In the genomic region with DNA sequence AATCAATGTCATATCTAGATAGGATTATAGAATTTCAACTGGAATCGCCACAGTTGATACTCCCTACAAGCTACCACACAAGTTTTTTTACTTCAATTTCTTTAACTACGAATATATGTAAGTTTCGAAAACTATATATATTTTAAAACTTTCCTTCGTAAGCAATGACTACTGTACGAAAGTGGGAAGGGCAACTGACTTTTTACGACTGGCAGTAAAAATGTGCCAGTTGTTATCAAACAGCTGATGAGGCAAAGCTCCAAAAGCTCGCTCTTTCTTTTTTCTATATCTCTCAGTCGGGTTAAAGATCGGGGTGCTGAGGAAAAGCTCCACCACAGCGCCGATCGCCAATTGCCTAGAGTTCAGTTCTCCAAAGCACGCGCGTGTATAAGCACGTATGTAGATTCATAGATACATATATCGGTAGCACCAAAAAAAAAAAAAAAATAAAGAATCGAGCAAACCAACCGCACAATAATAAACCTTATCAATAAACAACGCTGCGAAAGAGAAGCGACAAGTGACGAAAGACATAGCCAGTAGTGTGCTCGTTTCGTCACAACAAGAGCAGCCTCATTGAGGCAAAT, we compare ENCODE assay signal across 1 fruit fly cellular context.
TF ChIP-seq lines count a peak whose summit lies in the region.

No protein-coding gene starts in this region.

TF ChIP-seq in whole organism, embryonic, 481 proteins besides CTCF, POLR2A, EP300 and RAD21 (continued from another document and continues in another):
- TF ChIP-seq twi (tag; optimal IDR thresholded peaks at IDR 0.05; lab: Kevin White, UChicago) (no peak), Nf-YC (tag; optimal IDR thresholded peaks at IDR 0.05; lab: Kevin White, UChicago) (peak; percentile 54), CG3838 (GFP tag; optimal IDR thresholded peaks at IDR 0.05; lab: Kevin White, UChicago) (peak; percentile 62), sna (GFP tag; IDR thresholded peaks at IDR 0.05; lab: Robert Waterston, UW; ENCODE audit: partially characterized antibody) (no peak), Myb (GFP tag; optimal IDR thresholded peaks at IDR 0.05; lab: Kevin White, UChicago) (peak; percentile 9), cato (GFP tag; optimal IDR thresholded peaks at IDR 0.05; lab: Kevin White, UChicago; ENCODE audit: borderline replicate concordance) (no peak), CG12071 (GFP tag; optimal IDR thresholded peaks at IDR 0.05; lab: Kevin White, UChicago) (peak; percentile 70), CG11695 (GFP tag; IDR thresholded peaks at IDR 0.05; lab: Robert Waterston, UW) (peak; percentile 64; the same call in 2 of the 3 replicates), pho (GFP tag; optimal IDR thresholded peaks at IDR 0.05; lab: Kevin White, UChicago) (peak; percentile 10), D (optimal IDR thresholded peaks at IDR 0.05; lab: Kevin White, UChicago) (no peak), D (GFP tag; optimal IDR thresholded peaks at IDR 0.05; lab: Kevin White, UChicago) (peak; percentile 36), slbo (GFP tag; IDR thresholded peaks at IDR 0.05; lab: Robert Waterston, UW) (peak; percentile 70), CG3281 (GFP tag; optimal IDR thresholded peaks at IDR 0.05; lab: Kevin White, UChicago) (peak; percentile 73), Eip74EF (GFP tag; optimal IDR thresholded peaks at IDR 0.05; lab: Kevin White, UChicago) (peak in 1 of 2 experiments; percentile 82), Hr3 (GFP tag; optimal IDR thresholded peaks at IDR 0.05; lab: Kevin White, UChicago) (peak; percentile 17), Dp (GFP tag; optimal IDR thresholded peaks at IDR 0.05; lab: Kevin White, UChicago) (no peak), CG15696 (tag; optimal IDR thresholded peaks at IDR 0.05; lab: Kevin White, UChicago) (no peak), CG3163 (GFP tag; optimal IDR thresholded peaks at IDR 0.05; lab: Kevin White, UChicago) (no peak), HHEX (GFP tag; optimal IDR thresholded peaks at IDR 0.05; lab: Kevin White, UChicago) (peak; percentile 50), CG15269 (tag; optimal IDR thresholded peaks at IDR 0.05; lab: Kevin White, UChicago) (peak; percentile 79), HLH3B (GFP tag; IDR thresholded peaks at IDR 0.05; lab: Robert Waterston, UW) (peak; percentile 72), sr (GFP tag; IDR thresholded peaks at IDR 0.05; lab: Robert Waterston, UW) (0 out of 3 replicates have a peak, but pooled peaks have one; percentile 26), CG10543 (GFP tag; optimal IDR thresholded peaks at IDR 0.05; lab: Kevin White, UChicago) (peak; percentile 53), org-1 (GFP tag; optimal IDR thresholded peaks at IDR 0.05; lab: Kevin White, UChicago) (peak; percentile 27), tup (GFP tag; optimal IDR thresholded peaks at IDR 0.05; lab: Kevin White, UChicago) (no peak), CG7963 (GFP tag; IDR thresholded peaks at IDR 0.05; lab: Robert Waterston, UW; ENCODE audit: partially characterized antibody) (no peak), CG3065 (GFP tag; optimal IDR thresholded peaks at IDR 0.05; lab: Kevin White, UChicago) (no peak), CG32772 (GFP tag; IDR thresholded peaks at IDR 0.05; lab: Robert Waterston, UW) (0 out of 2 replicates have a peak, but pooled peaks have one; percentile 6), Sin3A (optimal IDR thresholded peaks at IDR 0.05; lab: Kevin White, UChicago) (no peak), ham (GFP tag; IDR thresholded peaks at IDR 0.05; lab: Robert Waterston, UW) (no peak), Hr51 (GFP tag; optimal IDR thresholded peaks at IDR 0.05; lab: Kevin White, UChicago) (peak in 1 of 2 experiments; percentile 84), CG14667 (GFP tag; IDR thresholded peaks at IDR 0.05; lab: Robert Waterston, UW) (peak; percentile 69), slp2 (GFP tag; optimal IDR thresholded peaks at IDR 0.05; lab: Kevin White, UChicago) (peak; percentile 33), CG7928 (GFP tag; optimal IDR thresholded peaks at IDR 0.05; lab: Kevin White, UChicago) (peak; percentile 15), repo (GFP tag; optimal IDR thresholded peaks at IDR 0.05; lab: Kevin White, UChicago) (no peak), CG4360 (GFP tag; IDR thresholded peaks at IDR 0.05; lab: Robert Waterston, UW) (no peak), br (optimal IDR thresholded peaks at IDR 0.05; lab: Kevin White, UChicago) (no peak), bbx (GFP tag; IDR thresholded peaks at IDR 0.05; lab: Robert Waterston, UW; ENCODE audit: partially characterized antibody) (peak; percentile 19; the same call in 1 of the 2 replicates), hb (GFP tag; IDR thresholded peaks at IDR 0.05; lab: Robert Waterston, UW; ENCODE audit: partially characterized antibody) (no peak), ac (GFP tag; optimal IDR thresholded peaks at IDR 0.05; lab: Kevin White, UChicago) (no peak), CG18476 (GFP tag; optimal IDR thresholded peaks at IDR 0.05; lab: Kevin White, UChicago) (peak; percentile 32), zen (tag; optimal IDR thresholded peaks at IDR 0.05; lab: Kevin White, UChicago) (no peak), bsh (GFP tag; optimal IDR thresholded peaks at IDR 0.05; lab: Kevin White, UChicago) (peak in 1 of 2 experiments; percentile 48), HmgD (GFP tag; optimal IDR thresholded peaks at IDR 0.05; lab: Kevin White, UChicago) (no peak), Oli (tag; optimal IDR thresholded peaks at IDR 0.05; lab: Kevin White, UChicago) (peak; percentile 76), CG13424 (tag; optimal IDR thresholded peaks at IDR 0.05; lab: Kevin White, UChicago) (peak; percentile 74), bowl (GFP tag; IDR thresholded peaks at IDR 0.05; lab: Robert Waterston, UW) (peak; percentile 58; the same call in 1 of the 2 replicates), CG1647 (GFP tag; optimal IDR thresholded peaks at IDR 0.05; lab: Kevin White, UChicago) (no peak), CG3995 (GFP tag; optimal IDR thresholded peaks at IDR 0.05; lab: Kevin White, UChicago) (no peak), klu (GFP tag; IDR thresholded peaks at IDR 0.05; lab: Robert Waterston, UW) (peak; percentile 45), CG31441 (GFP tag; IDR thresholded peaks at IDR 0.05; lab: Robert Waterston, UW) (peak; percentile 71; the same call in 1 of the 2 replicates), CG6254 (GFP tag; optimal IDR thresholded peaks at IDR 0.05; lab: Kevin White, UChicago) (peak; percentile 23), sens-2 (GFP tag; IDR thresholded peaks at IDR 0.05; lab: Robert Waterston, UW) (peak; percentile 57; the same call in 1 of the 2 replicates), her (GFP tag; optimal IDR thresholded peaks at IDR 0.05; lab: Kevin White, UChicago) (no peak), CG12942 (GFP tag; optimal IDR thresholded peaks at IDR 0.05; lab: Kevin White, UChicago) (no peak), CG31224 (GFP tag; IDR thresholded peaks at IDR 0.05; lab: Robert Waterston, UW) (peak; percentile 54), yki (optimal IDR thresholded peaks at IDR 0.05; lab: Kevin White, UChicago) (no peak), fd102C (GFP tag; optimal IDR thresholded peaks at IDR 0.05; lab: Kevin White, UChicago) (no peak), CG13894 (tag; optimal IDR thresholded peaks at IDR 0.05; lab: Kevin White, UChicago) (peak; percentile 94), CG33557 (GFP tag; optimal IDR thresholded peaks at IDR 0.05; lab: Kevin White, UChicago) (no peak), CG32532 (GFP tag; IDR thresholded peaks at IDR 0.05; lab: Robert Waterston, UW) (peak; percentile 74; the same call in 1 of the 2 replicates), nerfin-2 (GFP tag; IDR thresholded peaks at IDR 0.05; lab: Robert Waterston, UW; ENCODE audit: partially characterized antibody) (no peak), mirr (GFP tag; optimal IDR thresholded peaks at IDR 0.05; lab: Kevin White, UChicago) (peak; percentile 19), CG6654 (GFP tag; optimal IDR thresholded peaks at IDR 0.05; lab: Kevin White, UChicago) (no peak), Vsx1 (GFP tag; optimal IDR thresholded peaks at IDR 0.05; lab: Kevin White, UChicago) (peak; percentile 38), CG13775 (GFP tag; optimal IDR thresholded peaks at IDR 0.05; lab: Kevin White, UChicago) (no peak), CG10565 (GFP tag; optimal IDR thresholded peaks at IDR 0.05; lab: Kevin White, UChicago) (no peak), Ptx1 (GFP tag; IDR thresholded peaks at IDR 0.05; lab: Robert Waterston, UW) (peak; percentile 62), CG4617 (GFP tag; optimal IDR thresholded peaks at IDR 0.05; lab: Kevin White, UChicago; ENCODE audit: borderline replicate concordance) (no peak), ranshi (GFP tag; IDR thresholded peaks at IDR 0.05; lab: Robert Waterston, UW) (peak; percentile 63; the same call in 1 of the 2 replicates), Asciz (GFP tag; optimal IDR thresholded peaks at IDR 0.05; lab: Kevin White, UChicago) (peak; percentile 69), CkIIα-i1 (GFP tag; IDR thresholded peaks at IDR 0.05; lab: Robert Waterston, UW) (no peak), Lim3 (GFP tag; IDR thresholded peaks at IDR 0.05; lab: Robert Waterston, UW) (no peak), wor (GFP tag; IDR thresholded peaks at IDR 0.05; lab: Robert Waterston, UW) (peak; percentile 50; the same call in 1 of the 2 replicates), CG17829 (tag; optimal IDR thresholded peaks at IDR 0.05; lab: Kevin White, UChicago) (peak; percentile 47), CG7745 (tag; optimal IDR thresholded peaks at IDR 0.05; lab: Kevin White, UChicago) (no peak), Mes4 (GFP tag; optimal IDR thresholded peaks at IDR 0.05; lab: Kevin White, UChicago) (peak; percentile 1), ab (GFP tag; optimal IDR thresholded peaks at IDR 0.05; lab: Kevin White, UChicago) (no peak), CG43689 (GFP tag; IDR thresholded peaks at IDR 0.05; lab: Robert Waterston, UW) (0 out of 2 replicates have a peak, but pooled peaks have one; percentile 39), ci (GFP tag; IDR thresholded peaks at IDR 0.05; lab: Robert Waterston, UW) (peak; percentile 88), CG8290 (GFP tag; optimal IDR thresholded peaks at IDR 0.05; lab: Kevin White, UChicago) (no peak), CG8290 (tag; optimal IDR thresholded peaks at IDR 0.05; lab: Kevin White, UChicago) (peak in 1 of 2 experiments; percentile 50), ftz-f1 (GFP tag; optimal IDR thresholded peaks at IDR 0.05; lab: Kevin White, UChicago) (peak; percentile 20), CG15073 (GFP tag; optimal IDR thresholded peaks at IDR 0.05; lab: Kevin White, UChicago) (no peak), tap (tag; optimal IDR thresholded peaks at IDR 0.05; lab: Kevin White, UChicago) (peak; percentile 75), CG8765 (GFP tag; IDR thresholded peaks at IDR 0.05; lab: Robert Waterston, UW) (no peak), ssp (GFP tag; IDR thresholded peaks at IDR 0.05; lab: Robert Waterston, UW) (no peak), E2f2 (GFP tag; IDR thresholded peaks at IDR 0.05; lab: Robert Waterston, UW) (peak; percentile 60), sd (tag; optimal IDR thresholded peaks at IDR 0.05; lab: Kevin White, UChicago) (peak; percentile 61), CG9876 (GFP tag; optimal IDR thresholded peaks at IDR 0.05; lab: Kevin White, UChicago) (no peak), ash1 (GFP tag; optimal IDR thresholded peaks at IDR 0.05; lab: Kevin White, UChicago) (no peak), lola (GFP tag; optimal IDR thresholded peaks at IDR 0.05; lab: Kevin White, UChicago) (no peak), Abd-B (GFP tag; optimal IDR thresholded peaks at IDR 0.05; lab: Kevin White, UChicago) (peak; percentile 71), kah (GFP tag; optimal IDR thresholded peaks at IDR 0.05; lab: Kevin White, UChicago) (peak; percentile 51), GATAe (GFP tag; conservative IDR thresholded peaks at IDR 0.05; lab: Robert Waterston, UW) (peak; percentile 10; the same call in 1 of the 2 replicates), az2 (GFP tag; optimal IDR thresholded peaks at IDR 0.05; lab: Kevin White, UChicago) (peak; percentile 16), fd3F (GFP tag; optimal IDR thresholded peaks at IDR 0.05; lab: Kevin White, UChicago) (peak; percentile 59), CG2202 (tag; optimal IDR thresholded peaks at IDR 0.05; lab: Kevin White, UChicago) (no peak), CG13296 (GFP tag; optimal IDR thresholded peaks at IDR 0.05; lab: Kevin White, UChicago) (peak; percentile 70), Poxn (GFP tag; IDR thresholded peaks at IDR 0.05; lab: Robert Waterston, UW) (peak; percentile 45; the same call in 1 of the 2 replicates), CG12744 (GFP tag; optimal IDR thresholded peaks at IDR 0.05; lab: Kevin White, UChicago) (peak; percentile 33), bab2 (GFP tag; optimal IDR thresholded peaks at IDR 0.05; lab: Kevin White, UChicago) (peak; percentile 8), Ets97D (GFP tag; optimal IDR thresholded peaks at IDR 0.05; lab: Kevin White, UChicago) (peak; percentile 18), E2f1 (GFP tag; IDR thresholded peaks at IDR 0.05; lab: Robert Waterston, UW) (peak; percentile 48), CG33213 (GFP tag; optimal IDR thresholded peaks at IDR 0.05; lab: Kevin White, UChicago) (no peak), ro (GFP tag; IDR thresholded peaks at IDR 0.05; lab: Robert Waterston, UW) (no peak), ewg (GFP tag; optimal IDR thresholded peaks at IDR 0.05; lab: Kevin White, UChicago) (peak; percentile 30), Blimp-1 (GFP tag; optimal IDR thresholded peaks at IDR 0.05; lab: Kevin White, UChicago) (peak; percentile 51), CG7556 (GFP tag; optimal IDR thresholded peaks at IDR 0.05; lab: Kevin White, UChicago) (peak; percentile 69), CG14710 (tag; optimal IDR thresholded peaks at IDR 0.05; lab: Kevin White, UChicago) (no peak), Neu2 (GFP tag; optimal IDR thresholded peaks at IDR 0.05; lab: Kevin White, UChicago; ENCODE audit: borderline replicate concordance) (no peak), Hr39 (optimal IDR thresholded peaks at IDR 0.05; lab: Kevin White, UChicago) (no peak), MTF-1 (GFP tag; optimal IDR thresholded peaks at IDR 0.05; lab: Kevin White, UChicago; ENCODE audit: borderline replicate concordance) (peak; percentile 26), nmo (GFP tag; optimal IDR thresholded peaks at IDR 0.05; lab: Kevin White, UChicago) (peak; percentile 60), CG2875 (GFP tag; optimal IDR thresholded peaks at IDR 0.05; lab: Kevin White, UChicago) (peak; percentile 34), tgo (GFP tag; IDR thresholded peaks at IDR 0.05; lab: Robert Waterston, UW) (peak; percentile 62; the same call in 2 of the 3 replicates), CG11085 (GFP tag; IDR thresholded peaks at IDR 0.05; lab: Robert Waterston, UW) (no peak), trh (GFP tag; optimal IDR thresholded peaks at IDR 0.05; lab: Kevin White, UChicago) (no peak), en (GFP tag; optimal IDR thresholded peaks at IDR 0.05; lab: Kevin White, UChicago) (no peak), CHES-1-like (GFP tag; optimal IDR thresholded peaks at IDR 0.05; lab: Kevin White, UChicago) (peak; percentile 14), dysf (GFP tag; IDR thresholded peaks at IDR 0.05; lab: Robert Waterston, UW) (peak; percentile 85), CG31388 (GFP tag; optimal IDR thresholded peaks at IDR 0.05; lab: Kevin White, UChicago) (no peak), Dek (tag; optimal IDR thresholded peaks at IDR 0.05; lab: Kevin White, UChicago) (peak; percentile 57)
